Worm (Caenorhabditis elegans): Measurements from ENCODE around the gene T05C12.4.

DNA sequence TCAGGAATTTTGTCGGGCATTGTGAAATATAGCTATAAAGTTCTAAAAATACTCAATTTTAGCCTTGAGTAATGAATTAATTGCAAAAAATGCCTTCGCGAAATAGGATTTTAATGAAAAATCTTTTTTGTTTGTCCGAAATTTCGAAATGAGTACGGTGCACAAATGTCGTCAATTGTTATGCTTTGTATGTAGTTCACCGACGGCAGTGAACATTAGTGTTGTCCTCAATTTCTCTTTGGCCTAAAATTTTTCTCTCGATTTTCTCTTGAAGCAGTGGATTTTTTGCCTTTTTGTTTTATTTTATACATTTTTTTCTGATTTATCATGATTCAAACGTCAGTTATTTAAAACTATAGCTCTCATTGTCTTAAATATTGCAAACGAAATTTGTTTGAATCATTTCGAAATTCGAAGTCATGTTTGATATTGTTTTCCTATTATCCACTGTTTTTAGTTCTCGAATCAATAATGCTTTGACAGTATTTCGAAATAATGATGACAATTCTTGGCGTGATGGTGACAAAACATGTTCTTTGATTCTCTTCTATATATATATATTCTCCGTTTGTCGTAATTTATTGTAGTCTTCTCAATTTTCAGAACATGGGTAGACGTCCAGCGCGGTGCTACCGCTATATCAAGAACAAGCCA is 36.8 kb downstream of the T05C12.4 start, which contains the start of the genes ints-11 and rpl-10:
- TF ChIP-seq ceh-36 (tag; optimal IDR thresholded peaks at IDR 0.05), result no peak
- TF ChIP-seq F13C5.2 (tag; optimal IDR thresholded peaks at IDR 0.05), result no peak
- no peak for TF ChIP-seq flt-1 (GFP tag; IDR thresholded peaks at IDR 0.05)
- no peak for TF ChIP-seq scrt-1 (GFP tag; IDR thresholded peaks at IDR 0.05)
- no peak for TF ChIP-seq ceh-13 (GFP tag; optimal IDR thresholded peaks at IDR 0.05)
- TF ChIP-seq tra-4 (tag; optimal IDR thresholded peaks at IDR 0.05), result no peak
- TF ChIP-seq B0310.2 (tag; optimal IDR thresholded peaks at IDR 0.05), result no peak
- TF ChIP-seq ama-1 (optimal IDR thresholded peaks at IDR 0.05), result no peak
- no peak for TF ChIP-seq tbx-37 (GFP tag; conservative IDR thresholded peaks at IDR 0.05)

All from whole organism, early embryonic.